Worm (Caenorhabditis elegans): ENCODE results near the gene B0310.3.

- TF ChIP-seq klf-2 (GFP tag; conservative IDR thresholded peaks at IDR 0.05) (no peak), flt-1 (GFP tag; IDR thresholded peaks at IDR 0.05) (no peak), ztf-23 (GFP tag; IDR thresholded peaks at IDR 0.05) (no peak), ref-1 (GFP tag; conservative IDR thresholded peaks at IDR 0.05) (no peak), cog-1 (tag; optimal IDR thresholded peaks at IDR 0.05) (no peak)
Measured at ce11 chrX:514023-514422, 6.8 kb downstream of the B0310.3 start.

Data from whole organism, midembryonic.